Fruit fly (Drosophila melanogaster) whole organism, adult: ENCODE measurements around the gene sqd.
A peak's percentile ranks its signal among the peaks of the same experiment; 100 is the strongest.

Experiments
- CG11617 ChIP-seq: fragments of 200-800 bp; sonication (Bioruptor generic); optimal IDR thresholded peaks from 2 replicates; lab custom pipeline; 2017; ENCODE audit warnings: mild to moderate bottlenecking, missing biosample characterization, missing genetic modification reagents, missing genetic modification characterization
- CG12768 ChIP-seq: fragments of 200-800 bp; sonication (Bioruptor generic); optimal IDR thresholded peaks from 2 replicates; lab custom pipeline; 2017; ENCODE audit warnings: missing biosample characterization, missing genetic modification characterization, mild to moderate bottlenecking, moderate library complexity, missing genetic modification reagents
- CG14711 ChIP-seq: fragments of 200-800 bp; sonication (Bioruptor generic); optimal IDR thresholded peaks from 2 replicates; lab custom pipeline; 2018; ENCODE audit warnings: missing biosample characterization, mild to moderate bottlenecking, missing genetic modification characterization, moderate library complexity
- CG1620 ChIP-seq: fragments of 200-800 bp; sonication (Bioruptor generic); optimal IDR thresholded peaks from 2 replicates; lab custom pipeline; 2016; ENCODE audit warnings: missing biosample characterization, missing genetic modification characterization
- CG33017 ChIP-seq: fragments of 200-800 bp; sonication (Bioruptor generic); optimal IDR thresholded peaks from 2 replicates; lab custom pipeline; 2018; ENCODE audit warnings: missing biosample characterization, mild to moderate bottlenecking, missing genetic modification characterization, moderate library complexity
- CG5204 ChIP-seq: fragments of 200-800 bp; sonication (Bioruptor generic); optimal IDR thresholded peaks from 2 replicates; lab custom pipeline; 2016; ENCODE audit warnings: missing biosample characterization, missing genetic modification characterization
- CG7045 ChIP-seq: fragments of 200-800 bp; sonication (Bioruptor generic); optimal IDR thresholded peaks from 2 replicates; lab custom pipeline; 2017; ENCODE audit warnings: missing biosample characterization, mild to moderate bottlenecking, missing genetic modification characterization
- CG7101 ChIP-seq: fragments of 200-800 bp; sonication (Bioruptor generic); optimal IDR thresholded peaks from 2 replicates; lab custom pipeline; 2018; ENCODE audit warnings: missing biosample characterization, mild to moderate bottlenecking, missing genetic modification characterization, moderate library complexity
- Clk ChIP-seq: fragments of 200-800 bp; sonication (Bioruptor generic); optimal IDR thresholded peaks from 2 replicates; lab custom pipeline; 2017; ENCODE audit warnings: missing biosample characterization, missing genetic modification characterization
- Crg-1 ChIP-seq: fragments of 200-800 bp; sonication (Bioruptor generic); optimal IDR thresholded peaks from 2 replicates; lab custom pipeline; 2016; ENCODE audit warnings: missing biosample characterization, missing genetic modification characterization
- Hr96 ChIP-seq: fragments of 200-800 bp; sonication (Bioruptor generic); optimal IDR thresholded peaks from 2 replicates; lab custom pipeline; 2016; ENCODE audit warnings: missing biosample characterization, missing genetic modification characterization
- Mnt ChIP-seq: fragments of 200-800 bp; sonication (Bioruptor generic); optimal IDR thresholded peaks from 2 replicates; lab custom pipeline; 2016; ENCODE audit warnings: missing biosample characterization, mild to moderate bottlenecking, missing genetic modification characterization
- bab1 ChIP-seq: fragments of 200-800 bp; sonication (Bioruptor generic); optimal IDR thresholded peaks from 3 replicates; lab custom pipeline; 2019; ENCODE audit warnings: missing biosample characterization, mild to moderate bottlenecking, missing genetic modification characterization, moderate library complexity
- cic ChIP-seq: fragments of 200-800 bp; sonication (Bioruptor generic); optimal IDR thresholded peaks from 2 replicates; lab custom pipeline; 2017; ENCODE audit warnings: missing biosample characterization, mild to moderate bottlenecking, missing genetic modification characterization, moderate library complexity
- cnc ChIP-seq, 2 experiments: fragments of >200 bp; optimal IDR thresholded peaks; 2 replicates each; lab custom pipeline; 2017
- kay ChIP-seq: fragments of 200-800 bp; sonication (Bioruptor generic); peaks from one replicate; lab custom pipeline; 2016; ENCODE audit warnings: missing biosample characterization, missing genetic modification characterization, borderline replicate concordance
- ovo ChIP-seq: fragments of 200-800 bp; sonication (Bioruptor generic); optimal IDR thresholded peaks from 2 replicates; lab custom pipeline; 2016; ENCODE audit warnings: missing biosample characterization, missing genetic modification characterization
- pad ChIP-seq: fragments of 200-800 bp; sonication (Bioruptor generic); optimal IDR thresholded peaks from 3 replicates; lab custom pipeline; 2017; ENCODE audit warnings: missing biosample characterization, missing genetic modification characterization, mild to moderate bottlenecking, moderate library complexity, missing genetic modification reagents
- tj ChIP-seq: fragments of 200-800 bp; sonication (Bioruptor generic); optimal IDR thresholded peaks from 3 replicates; lab custom pipeline; 2017; ENCODE audit warnings: missing biosample characterization, mild to moderate bottlenecking, missing genetic modification characterization, moderate library complexity
- toe ChIP-seq: fragments of 200-800 bp; sonication (Bioruptor generic); optimal IDR thresholded peaks from 2 replicates; lab custom pipeline; 2016; ENCODE audit warnings: missing biosample characterization, missing genetic modification characterization

The sqd gene

dm6 chr3R:13683624-13684568 is 37.8 kb upstream of the sqd start, which contains the start of gene flfl:
Gene flfl (plus strand): TSS chr3R:13683921.
- TF ChIP-seq Clk (GFP tag; lab: Kevin White, UChicago), result peak; percentile 5
- peak; percentile 56 for TF ChIP-seq CG5204 (GFP tag; lab: Kevin White, UChicago)
- peak; percentile 34 for TF ChIP-seq CG11617 (GFP tag; lab: Kevin White, UChicago)
- TF ChIP-seq CG33017, result peak; percentile 14
- no peak for TF ChIP-seq cnc (optimal IDR thresholded peaks at IDR 0.05; lab: Kevin White, UChicago)
- peak; percentile 56 for TF ChIP-seq toe (GFP tag; lab: Kevin White, UChicago)
- TF ChIP-seq CG12768 (GFP tag; lab: Kevin White, UChicago), result peak; percentile 39
- peak; percentile 20 for TF ChIP-seq CG7101 (tag; lab: Kevin White, UChicago)
- TF ChIP-seq CG14711 (tag; lab: Kevin White, UChicago), result no peak
- TF ChIP-seq ovo (GFP tag; lab: Kevin White, UChicago), result peak; percentile 65
- TF ChIP-seq CG7045, result no peak
- peak; percentile 41 for TF ChIP-seq bab1 (GFP tag; lab: Kevin White, UChicago)
- TF ChIP-seq Crg-1 (GFP tag; lab: Kevin White, UChicago), result peak; percentile 58
- TF ChIP-seq Mnt (GFP tag; lab: Kevin White, UChicago), result no peak
- peak; percentile 16 for TF ChIP-seq tj (GFP tag; lab: Kevin White, UChicago)
- TF ChIP-seq CG1620, result no peak
- TF ChIP-seq Hr96, result peak; percentile 43
- no peak for TF ChIP-seq kay
- TF ChIP-seq pad, result peak; percentile 30
- no peak for TF ChIP-seq cic

- TF ChIP-seq Crg-1 (GFP tag; lab: Kevin White, UChicago), result no peak
- peak; percentile 6 for TF ChIP-seq bab1 (GFP tag; lab: Kevin White, UChicago)
Measured at dm6 chr3R:13682994-13683623, 37.0 kb upstream of the sqd start.

- TF ChIP-seq CG7101 (tag; lab: Kevin White, UChicago) (peak; percentile 13), Hr96 (peak; percentile 19), CG5204 (GFP tag; lab: Kevin White, UChicago) (no peak), CG1620 (no peak), CG11617 (GFP tag; lab: Kevin White, UChicago) (peak; percentile 33), CG33017 (no peak), pad (peak; percentile 95), CG7045 (peak; percentile 21), toe (GFP tag; lab: Kevin White, UChicago) (no peak), Crg-1 (GFP tag; lab: Kevin White, UChicago) (no peak), kay (no peak), tj (GFP tag; lab: Kevin White, UChicago) (peak; percentile 12), bab1 (GFP tag; lab: Kevin White, UChicago) (peak; percentile 21), CG12768 (GFP tag; lab: Kevin White, UChicago) (peak; percentile 30), cnc (optimal IDR thresholded peaks at IDR 0.05; lab: Kevin White, UChicago) (peak in 1 of 2 experiments; percentile 31), Mnt (GFP tag; lab: Kevin White, UChicago) (peak; percentile 37), CG14711 (tag; lab: Kevin White, UChicago) (peak; percentile 15), cic (no peak), Clk (GFP tag; lab: Kevin White, UChicago) (no peak), ovo (GFP tag; lab: Kevin White, UChicago) (no peak)
Measured at dm6 chr3R:13676137-13677086, 30.3 kb upstream of the sqd start, which contains the start of the genes Lkb1 and CG9588. Gene Lkb1 (plus strand): TSS chr3R:13676549. Gene CG9588 (minus strand): TSS chr3R:13676681.

- TF ChIP-seq cnc (optimal IDR thresholded peaks at IDR 0.05; lab: Kevin White, UChicago) (no peak), CG11617 (GFP tag; lab: Kevin White, UChicago) (no peak), CG12768 (GFP tag; lab: Kevin White, UChicago) (no peak), CG7045 (no peak), CG14711 (tag; lab: Kevin White, UChicago) (no peak), Hr96 (no peak), tj (GFP tag; lab: Kevin White, UChicago) (no peak), CG7101 (tag; lab: Kevin White, UChicago) (no peak), CG5204 (GFP tag; lab: Kevin White, UChicago) (no peak), Crg-1 (GFP tag; lab: Kevin White, UChicago) (no peak), pad (no peak)
Measured at dm6 chr3R:13674492-13675033, 28.5 kb upstream of the sqd start, which contains the start of gene Task6. Gene Task6 (minus strand): TSS chr3R:13674542.

dm6 chr3R:13672898-13673297 is 26.8 kb upstream of the sqd start:
- no peak for TF ChIP-seq CG7101 (tag; lab: Kevin White, UChicago)
- TF ChIP-seq Clk (GFP tag; lab: Kevin White, UChicago), result no peak
- no peak for TF ChIP-seq CG1620
- no peak for TF ChIP-seq bab1 (GFP tag; lab: Kevin White, UChicago)
